Fruit fly (Drosophila melanogaster) whole organism, embryonic: ENCODE measurements around the gene CG4576.

ENCODE experiments used
- Blimp-1 ChIP-seq: fragments of 200-800 bp; sonication (Bioruptor generic); optimal IDR thresholded peaks from 3 replicates; lab custom pipeline; 2018; ENCODE audit warnings: missing biosample characterization, missing genetic modification characterization, mild to moderate bottlenecking, moderate library complexity, missing genetic modification reagents
- BtbVII ChIP-seq: fragments of 200-800 bp; sonication (Bioruptor generic); optimal IDR thresholded peaks from 3 replicates; lab custom pipeline; 2017; ENCODE audit warnings: missing biosample characterization, mild to moderate bottlenecking, missing genetic modification characterization
- CG10543 ChIP-seq: fragments of 200-800 bp; sonication (Bioruptor generic); optimal IDR thresholded peaks from 3 replicates; lab custom pipeline; 2017; ENCODE audit warnings: missing biosample characterization, mild to moderate bottlenecking, missing genetic modification characterization, moderate library complexity
- CG10565 ChIP-seq: fragments of 200-800 bp; sonication (Bioruptor generic); optimal IDR thresholded peaks from 3 replicates; lab custom pipeline; 2016; ENCODE audit warnings: missing biosample characterization, mild to moderate bottlenecking, missing genetic modification characterization
- CG10959 ChIP-seq: fragments of 200-800 bp; sonication (Bioruptor generic); IDR thresholded peaks from 2 replicates; pipeline ENCODE4 v1.3.6; 2022; ENCODE audit warnings: missing biosample characterization, missing genetic modification characterization
- CG10979 ChIP-seq: fragments of 200-800 bp; sonication (Bioruptor generic); optimal IDR thresholded peaks from 2 replicates; lab custom pipeline; 2018; ENCODE audit warnings: missing biosample characterization, mild to moderate bottlenecking, missing genetic modification characterization, moderate library complexity
- CG11247 ChIP-seq: fragments of 200-800 bp; sonication (Bioruptor generic); IDR thresholded peaks from 2 replicates; pipeline ENCODE4 v1.3.6; 2022; ENCODE audit warnings: missing biosample characterization, missing genetic modification characterization
- CG14710 ChIP-seq: fragments of 200-800 bp; sonication (Bioruptor generic); optimal IDR thresholded peaks from 3 replicates; lab custom pipeline; 2019; ENCODE audit warnings: missing biosample characterization, mild to moderate bottlenecking, missing genetic modification characterization, moderate library complexity
- CG1832 ChIP-seq: fragments of 200-800 bp; sonication (Bioruptor generic); optimal IDR thresholded peaks from 2 replicates; lab custom pipeline; 2017; ENCODE audit warnings: missing biosample characterization, mild to moderate bottlenecking, missing genetic modification characterization, inconsistent platforms
- CG2120 ChIP-seq: fragments of 200-800 bp; sonication (Bioruptor generic); optimal IDR thresholded peaks from 3 replicates; lab custom pipeline; 2016; ENCODE audit warnings: missing biosample characterization, missing genetic modification characterization
- CG2202 ChIP-seq: fragments of 200-800 bp; sonication (Bioruptor generic); optimal IDR thresholded peaks from 2 replicates; lab custom pipeline; 2018; ENCODE audit warnings: missing biosample characterization, mild to moderate bottlenecking, missing genetic modification characterization
- CG33557 ChIP-seq: fragments of 200-800 bp; sonication (Bioruptor generic); optimal IDR thresholded peaks from 2 replicates; lab custom pipeline; 2019; ENCODE audit warnings: missing biosample characterization, mild to moderate bottlenecking, missing genetic modification characterization, moderate library complexity
- CG34224 ChIP-seq: fragments of 200-800 bp; sonication (Bioruptor generic); IDR thresholded peaks from 3 replicates; pipeline ENCODE4 v1.3.6; 2022; ENCODE audit warnings: missing biosample characterization, missing genetic modification characterization; ENCODE audit not compliant: partially characterized antibody
- CG3838 ChIP-seq: fragments of 200-800 bp; sonication (Bioruptor generic); optimal IDR thresholded peaks from 3 replicates; lab custom pipeline; 2016; ENCODE audit warnings: missing biosample characterization, missing genetic modification characterization
- CG4730 ChIP-seq: fragments of 200-800 bp; sonication (Bioruptor generic); IDR thresholded peaks from 2 replicates; pipeline ENCODE4 v1.3.6; 2022; ENCODE audit warnings: missing biosample characterization, missing genetic modification characterization
- CG4820 ChIP-seq: fragments of 200-800 bp; sonication (Bioruptor generic); optimal IDR thresholded peaks from 3 replicates; lab custom pipeline; 2016; ENCODE audit warnings: missing biosample characterization, missing genetic modification characterization
- CG5953 ChIP-seq: fragments of 200-800 bp; sonication (Bioruptor generic); IDR thresholded peaks from 2 replicates; pipeline ENCODE4 v1.3.6; 2022; ENCODE audit warnings: missing biosample characterization, missing genetic modification characterization
- CG7745 ChIP-seq: fragments of 200-800 bp; sonication (Bioruptor generic); optimal IDR thresholded peaks from 2 replicates; lab custom pipeline; 2018; ENCODE audit warnings: missing biosample characterization, mild to moderate bottlenecking, missing genetic modification characterization, moderate library complexity
- CG7786 ChIP-seq: fragments of 200-800 bp; sonication (Bioruptor generic); optimal IDR thresholded peaks from 2 replicates; lab custom pipeline; 2016; ENCODE audit warnings: missing biosample characterization, missing genetic modification characterization
- CG8089 ChIP-seq: fragments of 200-800 bp; sonication (Bioruptor generic); optimal IDR thresholded peaks from 3 replicates; lab custom pipeline; 2016; ENCODE audit warnings: missing biosample characterization, missing genetic modification characterization
- CG8924 ChIP-seq: fragments of 200-800 bp; optimal IDR thresholded peaks from 3 replicates; lab custom pipeline; 2019; ENCODE audit warnings: missing biosample characterization, mild to moderate bottlenecking, missing genetic modification characterization, moderate library complexity
- CG9609 ChIP-seq: fragments of 200-800 bp; sonication (Bioruptor generic); optimal IDR thresholded peaks from 3 replicates; lab custom pipeline; 2016; ENCODE audit warnings: missing biosample characterization, missing genetic modification characterization
- CG9727 ChIP-seq: fragments of 200-800 bp; sonication (Bioruptor generic); optimal IDR thresholded peaks from 3 replicates; lab custom pipeline; 2017; ENCODE audit warnings: missing biosample characterization, mild to moderate bottlenecking, missing genetic modification characterization
- D ChIP-seq, 2 experiments: fragments of 200-800 bp in 1 of 2; fragments of >200 bp in 1 of 2; sonication (Bioruptor generic) in 1 of 2; optimal IDR thresholded peaks; 2 replicates in 1 of 2; 3 replicates in 1 of 2; lab custom pipeline; 2017; ENCODE audit warnings: mild to moderate bottlenecking in 1 of 2, missing biosample characterization in 1 of 2, missing genetic modification characterization in 1 of 2, missing genetic modification reagents in 1 of 2
- Deaf1 ChIP-seq: fragments of 200-800 bp; optimal IDR thresholded peaks from 3 replicates; lab custom pipeline; 2019; ENCODE audit warnings: missing biosample characterization, mild to moderate bottlenecking, missing genetic modification characterization, moderate library complexity
- Dek ChIP-seq: fragments of 200-800 bp; sonication (Bioruptor generic); optimal IDR thresholded peaks from 3 replicates; lab custom pipeline; 2019; ENCODE audit warnings: missing biosample characterization, mild to moderate bottlenecking, missing genetic modification characterization, moderate library complexity
- E2f1 ChIP-seq: fragments of 200-800 bp; sonication (Bioruptor generic); IDR thresholded peaks from 2 replicates; pipeline ENCODE4 v1.3.6; 2022; ENCODE audit warnings: missing biosample characterization, missing genetic modification characterization
- H2.0 ChIP-seq: fragments of 200-800 bp; sonication (Bioruptor generic); IDR thresholded peaks from 2 replicates; pipeline ENCODE4 v1.3.6; 2022; ENCODE audit warnings: missing biosample characterization, missing genetic modification characterization
- Hand ChIP-seq: fragments of 200-800 bp; sonication (Bioruptor generic); optimal IDR thresholded peaks from 2 replicates; lab custom pipeline; 2017; ENCODE audit warnings: mild to moderate bottlenecking, missing biosample characterization, missing genetic modification reagents, missing genetic modification characterization
- Hmx ChIP-seq: fragments of 200-800 bp; sonication (Bioruptor generic); optimal IDR thresholded peaks from 2 replicates; lab custom pipeline; 2016; ENCODE audit warnings: missing biosample characterization, missing genetic modification characterization
- Hr39 ChIP-seq: fragments of >200 bp; optimal IDR thresholded peaks from 2 replicates; lab custom pipeline; 2017
- MESR4 ChIP-seq: fragments of 200-800 bp; sonication (Bioruptor generic); optimal IDR thresholded peaks from 2 replicates; lab custom pipeline; 2018; ENCODE audit warnings: missing biosample characterization, mild to moderate bottlenecking, missing genetic modification characterization, moderate library complexity
- Usf ChIP-seq: fragments of 200-800 bp; sonication (Bioruptor generic); optimal IDR thresholded peaks from 2 replicates; lab custom pipeline; 2017; ENCODE audit warnings: missing genotype, missing biosample characterization, missing genetic modification characterization
- aop ChIP-seq: fragments of 200-800 bp; sonication (Bioruptor generic); IDR thresholded peaks from 2 replicates; pipeline ENCODE4 v1.3.6; 2022; ENCODE audit warnings: missing biosample characterization, missing genetic modification characterization
- bsh ChIP-seq, 2 experiments: fragments of 200-800 bp; sonication (Bioruptor generic); optimal IDR thresholded peaks; 2 replicates each; lab custom pipeline; 2017 to 2018; ENCODE audit warnings: mild to moderate bottlenecking in 2 of 2, missing biosample characterization in 2 of 2, missing genetic modification characterization in 2 of 2, moderate library complexity in 1 of 2
- caup ChIP-seq: fragments of 200-800 bp; sonication (Bioruptor generic); optimal IDR thresholded peaks from 3 replicates; lab custom pipeline; 2017; ENCODE audit warnings: missing biosample characterization, mild to moderate bottlenecking, missing genetic modification characterization, moderate library complexity; ENCODE audit not compliant: severe bottlenecking
- dan ChIP-seq: fragments of 200-800 bp; sonication (Bioruptor generic); IDR thresholded peaks from 2 replicates; pipeline ENCODE4 v1.3.6; 2022; ENCODE audit warnings: missing biosample characterization, missing genetic modification characterization
- dm ChIP-seq: fragments of 200-800 bp; sonication (Bioruptor generic); optimal IDR thresholded peaks from 3 replicates; lab custom pipeline; 2016; ENCODE audit warnings: missing biosample characterization, missing genetic modification characterization
- dmrt11E ChIP-seq: fragments of 200-800 bp; sonication (Bioruptor generic); optimal IDR thresholded peaks from 3 replicates; lab custom pipeline; 2018; ENCODE audit warnings: missing biosample characterization, mild to moderate bottlenecking, missing genetic modification characterization, moderate library complexity
- ewg ChIP-seq: fragments of 200-800 bp; sonication (Bioruptor generic); optimal IDR thresholded peaks from 3 replicates; lab custom pipeline; 2017; ENCODE audit warnings: mild to moderate bottlenecking, missing biosample characterization, missing genetic modification reagents, missing genetic modification characterization
- fd3F ChIP-seq: fragments of 200-800 bp; sonication (Bioruptor generic); optimal IDR thresholded peaks from 2 replicates; lab custom pipeline; 2018; ENCODE audit warnings: missing biosample characterization, mild to moderate bottlenecking, missing genetic modification characterization, moderate library complexity
- lab ChIP-seq: fragments of 200-800 bp; sonication (Bioruptor generic); optimal IDR thresholded peaks from 3 replicates; lab custom pipeline; 2017; ENCODE audit warnings: missing biosample characterization, missing genetic modification characterization, mild to moderate bottlenecking, moderate library complexity, missing genetic modification reagents
- lola ChIP-seq, 3 experiments: fragments of >200 bp in 2 of 3; fragments of 200-800 bp in 1 of 3; sonication (Bioruptor generic) in 1 of 3; optimal IDR thresholded peaks; 2 replicates each; lab custom pipeline; 2017 to 2019; ENCODE audit warnings: missing biosample characterization in 3 of 3, missing genetic modification characterization in 3 of 3, mild to moderate bottlenecking in 1 of 3, moderate library complexity in 1 of 3
- mam ChIP-seq: fragments of 200-800 bp; sonication (Bioruptor generic); optimal IDR thresholded peaks from 3 replicates; lab custom pipeline; 2016; ENCODE audit warnings: missing biosample characterization, missing genetic modification characterization
- pfk ChIP-seq: fragments of 200-800 bp; sonication (Bioruptor generic); optimal IDR thresholded peaks from 2 replicates; lab custom pipeline; 2018; ENCODE audit warnings: missing biosample characterization, mild to moderate bottlenecking, missing genetic modification characterization, moderate library complexity
- ro ChIP-seq: fragments of 200-800 bp; sonication (Bioruptor generic); IDR thresholded peaks from 2 replicates; pipeline ENCODE4 v1.3.6; 2022; ENCODE audit warnings: missing biosample characterization, missing genetic modification characterization
- run ChIP-seq: fragments of 200-800 bp; sonication (Bioruptor generic); optimal IDR thresholded peaks from 3 replicates; lab custom pipeline; 2018; ENCODE audit warnings: missing biosample characterization, mild to moderate bottlenecking, missing genetic modification characterization
- sc ChIP-seq, 3 experiments: fragments of >200 bp in 2 of 3; fragments of 200-800 bp in 1 of 3; sonication (Bioruptor generic) in 1 of 3; optimal IDR thresholded peaks; 2 replicates in 2 of 3; 3 replicates in 1 of 3; lab custom pipeline; 2017; ENCODE audit warnings: mild to moderate bottlenecking in 1 of 3, missing biosample characterization in 1 of 3, missing genetic modification characterization in 1 of 3, missing genetic modification reagents in 1 of 3
- usp ChIP-seq: fragments of >200 bp; optimal IDR thresholded peaks from 2 replicates; lab custom pipeline; 2017; ENCODE audit warnings: missing biosample characterization, missing genetic modification characterization

CG4576 gene

dm6 chr3R:15794258-15794727 is 31.3 kb upstream of the CG4576 start (continued):
- TF ChIP-seq dmrt11E: no peak
- no peak for TF ChIP-seq lola (GFP tag; optimal IDR thresholded peaks at IDR 0.05; lab: Kevin White, UChicago)
- peak; percentile 11 for TF ChIP-seq CG4820 (GFP tag; lab: Kevin White, UChicago)
- peak; percentile 13 for TF ChIP-seq fd3F (GFP tag; lab: Kevin White, UChicago)
- TF ChIP-seq CG9727 (GFP tag; lab: Kevin White, UChicago): peak; percentile 42
- TF ChIP-seq CG3838 (GFP tag; lab: Kevin White, UChicago): peak; percentile 41
- no peak for TF ChIP-seq sc (optimal IDR thresholded peaks at IDR 0.05; lab: Kevin White, UChicago)
- TF ChIP-seq sc (GFP tag; optimal IDR thresholded peaks at IDR 0.05; lab: Kevin White, UChicago): no peak
- TF ChIP-seq Hand (GFP tag; lab: Kevin White, UChicago): no peak
- no peak for TF ChIP-seq CG33557 (GFP tag; lab: Kevin White, UChicago)
- TF ChIP-seq CG10979 (tag; lab: Kevin White, UChicago): peak; percentile 7
- peak; percentile 37 for TF ChIP-seq Dek (tag; lab: Kevin White, UChicago)
- TF ChIP-seq CG11247: peak; percentile 60; the same call in 1 of the 2 replicates
- no peak for TF ChIP-seq CG14710 (tag; lab: Kevin White, UChicago)
- TF ChIP-seq CG10959 (GFP tag; lab: Robert Waterston, UW): no peak
- TF ChIP-seq CG7745 (tag; lab: Kevin White, UChicago): peak; percentile 13
- TF ChIP-seq pfk (GFP tag; lab: Kevin White, UChicago): peak; percentile 55
- TF ChIP-seq CG8924 (tag; lab: Kevin White, UChicago): peak; percentile 45
- no peak for TF ChIP-seq CG2202 (tag; lab: Kevin White, UChicago)
- 0 out of 2 replicates have a peak, but pooled peaks have one; percentile 15 for TF ChIP-seq H2.0 (GFP tag; lab: Robert Waterston, UW)
- peak in 1 of 2 experiments; percentile 25 for TF ChIP-seq bsh (GFP tag; optimal IDR thresholded peaks at IDR 0.05; lab: Kevin White, UChicago)
- peak; percentile 53 for TF ChIP-seq BtbVII (GFP tag; lab: Kevin White, UChicago)
- TF ChIP-seq CG1832: peak; percentile 50
- TF ChIP-seq mam (GFP tag; lab: Kevin White, UChicago): no peak
- TF ChIP-seq dan: no peak
- TF ChIP-seq D (optimal IDR thresholded peaks at IDR 0.05; lab: Kevin White, UChicago): no peak
- TF ChIP-seq D (GFP tag; optimal IDR thresholded peaks at IDR 0.05; lab: Kevin White, UChicago): peak; percentile 5
- no peak for TF ChIP-seq CG10565 (GFP tag; lab: Kevin White, UChicago)
- TF ChIP-seq E2f1 (GFP tag; lab: Robert Waterston, UW): peak; percentile 63; the same call in 1 of the 2 replicates
- TF ChIP-seq Deaf1 (tag; lab: Kevin White, UChicago): no peak
- no peak for TF ChIP-seq aop (GFP tag; lab: Robert Waterston, UW)
- TF ChIP-seq dm (GFP tag; lab: Kevin White, UChicago): peak; percentile 38
- TF ChIP-seq CG7786: no peak
- TF ChIP-seq usp: no peak
- peak; percentile 45 for TF ChIP-seq caup (GFP tag; lab: Kevin White, UChicago)
- TF ChIP-seq Blimp-1 (GFP tag; lab: Kevin White, UChicago): peak; percentile 9
- TF ChIP-seq run: peak; percentile 5
- peak; percentile 69 for TF ChIP-seq lab (GFP tag; lab: Kevin White, UChicago)
- TF ChIP-seq CG2120: peak; percentile 58
- TF ChIP-seq Hmx (GFP tag; lab: Kevin White, UChicago): no peak
- peak; percentile 25 for TF ChIP-seq MESR4
- TF ChIP-seq ro (GFP tag; lab: Robert Waterston, UW): no peak
- TF ChIP-seq CG8089 (GFP tag; lab: Kevin White, UChicago): peak; percentile 30
- TF ChIP-seq Hr39: no peak
- TF ChIP-seq ewg (GFP tag; lab: Kevin White, UChicago): peak; percentile 53
- TF ChIP-seq Usf (GFP tag; lab: Kevin White, UChicago): no peak
- TF ChIP-seq CG10543 (GFP tag; lab: Kevin White, UChicago): peak; percentile 70
- 0 out of 2 replicates have a peak, but pooled peaks have one; percentile 25 for TF ChIP-seq CG5953 (GFP tag; lab: Robert Waterston, UW)
- TF ChIP-seq CG34224 (GFP tag; lab: Robert Waterston, UW): no peak
- no peak for TF ChIP-seq CG9609 (GFP tag; lab: Kevin White, UChicago)
- no peak for TF ChIP-seq CG4730 (GFP tag; lab: Robert Waterston, UW)
